Fruit fly (Drosophila melanogaster) whole organism, prepupa: ENCODE measurements around the gene CG1703.

Source experiments
- Blimp-1 ChIP-seq: fragments of 200-800 bp; sonication (Bioruptor generic); optimal IDR thresholded peaks from 3 replicates; lab custom pipeline; 2017; ENCODE audit warnings: missing biosample characterization, missing genetic modification characterization, mild to moderate bottlenecking, moderate library complexity, missing genetic modification reagents
- CG11902 ChIP-seq: fragments of 200-800 bp; sonication (Bioruptor generic); optimal IDR thresholded peaks from 3 replicates; lab custom pipeline; 2016; ENCODE audit warnings: missing biosample characterization, missing genetic modification characterization
- Ets96B ChIP-seq: fragments of 200-800 bp; optimal IDR thresholded peaks from 2 replicates; lab custom pipeline; 2019; ENCODE audit warnings: missing biosample characterization, mild to moderate bottlenecking, missing genetic modification characterization, moderate library complexity
- Sox102F ChIP-seq: fragments of 200-800 bp; sonication (Bioruptor generic); optimal IDR thresholded peaks from 2 replicates; lab custom pipeline; 2016; ENCODE audit warnings: missing biosample characterization, mild to moderate bottlenecking, missing genetic modification characterization
- fd59A ChIP-seq: fragments of 200-800 bp; sonication (Bioruptor generic); optimal IDR thresholded peaks from 2 replicates; lab custom pipeline; 2017; ENCODE audit warnings: missing biosample characterization, mild to moderate bottlenecking, missing genetic modification characterization, missing genetic modification reagents
- svp ChIP-seq: fragments of 200-800 bp; sonication (Bioruptor generic); peaks from one replicate; lab custom pipeline; 2016; ENCODE audit warnings: missing biosample characterization, missing genetic modification characterization

DNA sequence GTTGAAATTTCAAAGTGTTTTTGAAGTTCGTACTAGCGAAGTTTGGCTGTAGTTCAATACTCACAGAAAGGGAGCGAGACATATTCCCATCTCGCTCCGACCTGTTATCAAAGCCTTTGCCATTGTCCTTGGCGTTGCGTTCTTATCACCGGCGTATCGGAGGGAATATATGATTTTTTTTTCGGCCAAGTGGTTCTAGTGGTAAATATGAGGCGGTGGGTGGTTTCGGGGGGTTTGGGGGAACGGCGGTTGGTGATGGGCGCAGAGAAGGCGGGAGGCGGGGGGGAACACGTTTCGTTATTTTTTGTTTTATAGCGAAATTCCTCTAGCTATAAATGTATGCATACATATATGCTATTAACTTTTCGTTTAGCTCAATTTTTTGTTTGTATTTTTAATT, 8.8 kb downstream of the CG1703 start:
- TF ChIP-seq Blimp-1 (no peak), fd59A (GFP tag; lab: Kevin White, UChicago) (no peak), svp (GFP tag; lab: Kevin White, UChicago) (no peak), Sox102F (no peak), Ets96B (tag; lab: Kevin White, UChicago) (no peak), CG11902 (GFP tag; lab: Kevin White, UChicago) (no peak)
